Worm (Caenorhabditis elegans): ENCODE data around the gene C15F1.5.

ce11 chrII:6968191-6968675 lies 2.2 kb downstream of the C15F1.5 start:
- TF ChIP-seq hlh-30 (tag; optimal IDR thresholded peaks at IDR 0.05; ENCODE audit: insufficient read depth): peak; percentile 91
- peak; percentile 91 for TF ChIP-seq nhr-102 (tag; optimal IDR thresholded peaks at IDR 0.05)
- TF ChIP-seq nhr-111 (GFP tag; optimal IDR thresholded peaks at IDR 0.05): peak; percentile 55
- TF ChIP-seq unc-130 (GFP tag; optimal IDR thresholded peaks at IDR 0.05): peak; percentile 66
- peak; percentile 34 for TF ChIP-seq F37D6.2 (tag; optimal IDR thresholded peaks at IDR 0.05)
- no peak for TF ChIP-seq pqm-1 (tag; optimal IDR thresholded peaks at IDR 0.05)
- TF ChIP-seq jun-1 (tag; optimal IDR thresholded peaks at IDR 0.05): no peak
- TF ChIP-seq mep-1 (tag; optimal IDR thresholded peaks at IDR 0.05): peak; percentile 83
- no peak for TF ChIP-seq fos-1 (tag; optimal IDR thresholded peaks at IDR 0.05)
- no peak for TF ChIP-seq R02D3.7 (tag; optimal IDR thresholded peaks at IDR 0.05)
- no peak for TF ChIP-seq ztf-7 (tag; optimal IDR thresholded peaks at IDR 0.05)
- peak in 1 of 2 experiments; percentile 69 for TF ChIP-seq unc-62 (GFP tag; optimal IDR thresholded peaks at IDR 0.05 in 1 of 2)
- TF ChIP-seq unc-62 (tag; optimal IDR thresholded peaks at IDR 0.05): no peak
- TF ChIP-seq nhr-10 (tag; optimal IDR thresholded peaks at IDR 0.05): no peak
